Worm (Caenorhabditis elegans): Measurements from ENCODE around the gene irld-25.

The irld-25 gene

ce11 chrV:15190903-15191302, 30.5 kb upstream of the irld-25 start, which contains the start of gene Y75B12B.11 (continued):
- TF ChIP-seq lin-29 (GFP tag; IDR thresholded peaks at IDR 0.05): peak; percentile 85
- peak; percentile 39 to 66 for TF ChIP-seq hif-1 (tag; optimal IDR thresholded peaks at IDR 0.05)
- no peak for TF ChIP-seq cey-2 (tag; optimal IDR thresholded peaks at IDR 0.05; ENCODE audit: borderline replicate concordance, insufficient read depth)
- peak; percentile 39 for TF ChIP-seq nhr-10 (tag; optimal IDR thresholded peaks at IDR 0.05)
- peak; percentile 95 for TF ChIP-seq tra-1 (GFP tag; IDR thresholded peaks at IDR 0.05)
- peak; percentile 94 for TF ChIP-seq T26A8.4 (GFP tag; IDR thresholded peaks at IDR 0.05)
- TF ChIP-seq ceh-28 (tag; optimal IDR thresholded peaks at IDR 0.05): no peak
- peak; percentile 96 for TF ChIP-seq F49E8.2 (tag; optimal IDR thresholded peaks at IDR 0.05; ENCODE audit: borderline replicate concordance)
- peak; percentile 92 for TF ChIP-seq saeg-2 (GFP tag; IDR thresholded peaks at IDR 0.05)
- peak; percentile 98 for TF ChIP-seq F44E2.7 (GFP tag; IDR thresholded peaks at IDR 0.05)
- peak; percentile 72 for TF ChIP-seq F37D6.2 (tag; optimal IDR thresholded peaks at IDR 0.05)
- TF ChIP-seq dpl-1 (GFP tag; optimal IDR thresholded peaks at IDR 0.05): peak; percentile 68
- peak; percentile 77 for TF ChIP-seq T20F7.1 (GFP tag; optimal IDR thresholded peaks at IDR 0.05)
- TF ChIP-seq dmd-9 (GFP tag; IDR thresholded peaks at IDR 0.05): peak; percentile 87
- TF ChIP-seq egl-43 (GFP tag; IDR thresholded peaks at IDR 0.05): peak; percentile 99
- TF ChIP-seq lsy-2 (tag; optimal IDR thresholded peaks at IDR 0.05): peak in 1 of 2 experiments; percentile 79
- no peak for TF ChIP-seq nhr-76 (tag; optimal IDR thresholded peaks at IDR 0.05)
- TF ChIP-seq attf-4 (tag; optimal IDR thresholded peaks at IDR 0.05): no peak
- peak; percentile 93 for TF ChIP-seq mes-2 (tag; optimal IDR thresholded peaks at IDR 0.05; ENCODE audit: poor library complexity, severe bottlenecking)
- TF ChIP-seq ceh-20 (GFP tag; IDR thresholded peaks at IDR 0.05): peak; percentile 89
- peak; percentile 98 for TF ChIP-seq aha-1 (tag)
- TF ChIP-seq snpc-4 (tag; optimal IDR thresholded peaks at IDR 0.05): no peak
- TF ChIP-seq jun-1 (tag; optimal IDR thresholded peaks at IDR 0.05): peak; percentile 57
- no peak for TF ChIP-seq ZK546.5 (tag; optimal IDR thresholded peaks at IDR 0.05)
- no peak for TF ChIP-seq fkh-10 (GFP tag; optimal IDR thresholded peaks at IDR 0.05)
- peak; percentile 45 for TF ChIP-seq zip-2 (tag; optimal IDR thresholded peaks at IDR 0.05)
- TF ChIP-seq lin-13 (GFP tag; optimal IDR thresholded peaks at IDR 0.05): peak; percentile 93
- no peak for TF ChIP-seq daf-12 (tag; optimal IDR thresholded peaks at IDR 0.05)
- peak; percentile 34 for TF ChIP-seq lin-15B (tag; optimal IDR thresholded peaks at IDR 0.05)
- TF ChIP-seq ama-1 (optimal IDR thresholded peaks at IDR 0.05): peak; percentile 82
- TF ChIP-seq spr-1 (tag; optimal IDR thresholded peaks at IDR 0.05): peak; percentile 95
- TF ChIP-seq lim-7 (GFP tag; IDR thresholded peaks at IDR 0.05): peak; percentile 98
- peak; percentile 85 for TF ChIP-seq set-16 (GFP tag; IDR thresholded peaks at IDR 0.05)
- TF ChIP-seq arid-1 (GFP tag; conservative IDR thresholded peaks at IDR 0.05): peak; percentile 97
- TF ChIP-seq tag-97 (GFP tag; IDR thresholded peaks at IDR 0.05): no peak
- TF ChIP-seq php-3 (GFP tag; IDR thresholded peaks at IDR 0.05): peak; percentile 93
- TF ChIP-seq pha-4 (GFP tag; IDR thresholded peaks at IDR 0.05): peak; percentile 97
- no peak for TF ChIP-seq pha-4 (tag; optimal IDR thresholded peaks at IDR 0.05)
- TF ChIP-seq gei-8 (GFP tag; optimal IDR thresholded peaks at IDR 0.05): peak; percentile 97
- peak; percentile 96 for TF ChIP-seq lin-1 (GFP tag; IDR thresholded peaks at IDR 0.05)
- no peak for TF ChIP-seq nhr-237 (tag; optimal IDR thresholded peaks at IDR 0.05)
- peak; percentile 94 for TF ChIP-seq snpc-1.2 (GFP tag; IDR thresholded peaks at IDR 0.05)
- TF ChIP-seq F26F4.8 (GFP tag; conservative IDR thresholded peaks at IDR 0.05): peak; percentile 99
- TF ChIP-seq madf-9 (GFP tag; conservative IDR thresholded peaks at IDR 0.05): peak; percentile 91
- peak; percentile 98 for TF ChIP-seq nhr-111 (GFP tag; optimal IDR thresholded peaks at IDR 0.05)
- peak; percentile 96 for TF ChIP-seq nhr-6 (tag; optimal IDR thresholded peaks at IDR 0.05)
- peak; percentile 85 for TF ChIP-seq F10B5.3 (tag; optimal IDR thresholded peaks at IDR 0.05)
- peak; percentile 92 for TF ChIP-seq unc-130 (GFP tag; optimal IDR thresholded peaks at IDR 0.05)
- peak; percentile 84 for TF ChIP-seq duxl-1 (tag; optimal IDR thresholded peaks at IDR 0.05; ENCODE audit: poor library complexity)
- no peak for TF ChIP-seq fos-1 (tag; optimal IDR thresholded peaks at IDR 0.05)
- TF ChIP-seq ceh-32 (tag; optimal IDR thresholded peaks at IDR 0.05; ENCODE audit: poor library complexity): peak; percentile 65
